Worm (Caenorhabditis elegans): Measurements from ENCODE around the gene txbp-3.
A peak's percentile ranks its signal among the peaks of the same experiment; 100 is the strongest.

The txbp-3 gene

DNA sequence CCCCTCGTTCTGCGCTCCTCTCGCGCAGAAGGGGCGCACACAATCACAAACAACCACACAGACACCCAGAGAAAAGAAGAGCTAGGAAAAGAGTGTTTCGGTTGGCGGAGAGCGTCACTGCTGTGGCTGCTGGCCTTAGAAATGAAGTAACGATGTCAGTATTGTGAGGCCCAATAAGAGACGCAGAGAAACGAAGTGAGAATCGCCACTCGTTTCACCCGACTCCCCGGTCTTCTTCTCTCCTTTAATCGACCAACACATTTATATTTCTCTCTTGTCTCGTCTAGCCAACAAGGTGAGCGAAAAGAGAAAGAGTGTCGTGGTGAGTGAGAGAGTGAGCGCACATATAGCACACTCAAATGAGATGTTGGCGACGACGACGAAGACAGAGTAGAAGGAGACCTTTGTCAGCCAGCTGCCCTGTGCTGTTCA is 33.3 kb downstream of the txbp-3 start (continued):
- TF ChIP-seq lsl-1 (GFP tag; optimal IDR thresholded peaks at IDR 0.05): no peak
- 0 out of 2 replicates have a peak, but pooled peaks have one; percentile 12 for TF ChIP-seq F33H1.4 (GFP tag; IDR thresholded peaks at IDR 0.05)
- TF ChIP-seq ztf-3 (GFP tag; optimal IDR thresholded peaks at IDR 0.05): no peak
- TF ChIP-seq xnd-1 (tag; optimal IDR thresholded peaks at IDR 0.05): no peak
- TF ChIP-seq aptf-3 (GFP tag; IDR thresholded peaks at IDR 0.05): no peak
- TF ChIP-seq K11D2.4 (GFP tag; IDR thresholded peaks at IDR 0.05): 0 out of 2 replicates have a peak, but pooled peaks have one; percentile 39
- TF ChIP-seq let-526 (GFP tag; IDR thresholded peaks at IDR 0.05): 0 out of 2 replicates have a peak, but pooled peaks have one; percentile 49
- TF ChIP-seq gei-17 (GFP tag; optimal IDR thresholded peaks at IDR 0.05): peak; percentile 58
- no peak for TF ChIP-seq lin-26 (GFP tag; IDR thresholded peaks at IDR 0.05)
- TF ChIP-seq lir-1 (GFP tag; conservative IDR thresholded peaks at IDR 0.05): peak; percentile 72
- TF ChIP-seq F52B5.7 (tag; optimal IDR thresholded peaks at IDR 0.05): no peak
- peak; percentile 92 for TF ChIP-seq K12H6.12 (tag; optimal IDR thresholded peaks at IDR 0.05)
- TF ChIP-seq B0336.3 (GFP tag; IDR thresholded peaks at IDR 0.05): peak; percentile 78
- peak; percentile 88 for TF ChIP-seq hmg-1.2 (GFP tag; IDR thresholded peaks at IDR 0.05)

DNA sequence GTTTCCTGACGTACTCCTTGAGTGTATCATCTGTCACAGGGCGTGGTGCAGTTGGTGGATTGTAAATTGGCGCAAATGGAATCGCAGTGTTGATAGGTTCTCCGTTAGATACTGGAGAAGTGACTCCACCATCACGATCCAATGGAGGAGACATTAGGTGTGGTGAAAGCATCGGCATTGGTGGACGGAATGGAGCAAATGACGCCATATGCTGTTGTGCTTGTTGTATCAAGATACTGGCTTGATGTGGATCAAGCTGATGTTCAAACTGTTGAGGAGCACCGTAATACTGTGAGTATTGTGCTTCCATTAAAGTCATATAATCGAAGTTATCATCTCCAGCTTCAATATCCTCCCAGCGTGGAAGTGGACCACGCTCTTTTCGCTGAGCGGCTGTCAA is 34.8 kb downstream of the txbp-3 start:
- TF ChIP-seq hsf-1 (GFP tag; IDR thresholded peaks at IDR 0.05) (no peak), Y53G8AR.9 (GFP tag; conservative IDR thresholded peaks at IDR 0.05) (no peak), madf-6 (GFP tag; IDR thresholded peaks at IDR 0.05) (no peak), nhr-27 (tag; optimal IDR thresholded peaks at IDR 0.05) (no peak), F33H1.4 (GFP tag; IDR thresholded peaks at IDR 0.05) (no peak), ztf-18 (tag; optimal IDR thresholded peaks at IDR 0.05) (no peak), dpff-1 (tag; optimal IDR thresholded peaks at IDR 0.05) (no peak), snpc-1.3 (tag; optimal IDR thresholded peaks at IDR 0.05; ENCODE audit: insufficient read depth) (no peak), ztf-3 (GFP tag; optimal IDR thresholded peaks at IDR 0.05) (no peak), gei-17 (GFP tag; optimal IDR thresholded peaks at IDR 0.05) (no peak), efl-1 (GFP tag; optimal IDR thresholded peaks at IDR 0.05) (no peak), T07F8.4 (tag; optimal IDR thresholded peaks at IDR 0.05) (no peak), F23B12.7 (tag; optimal IDR thresholded peaks at IDR 0.05; ENCODE audit: insufficient read depth) (no peak), F37B4.10 (GFP tag; IDR thresholded peaks at IDR 0.05) (no peak), repo-1 (tag; optimal IDR thresholded peaks at IDR 0.05) (no peak), dox-1 (GFP tag; IDR thresholded peaks at IDR 0.05) (no peak)

DNA sequence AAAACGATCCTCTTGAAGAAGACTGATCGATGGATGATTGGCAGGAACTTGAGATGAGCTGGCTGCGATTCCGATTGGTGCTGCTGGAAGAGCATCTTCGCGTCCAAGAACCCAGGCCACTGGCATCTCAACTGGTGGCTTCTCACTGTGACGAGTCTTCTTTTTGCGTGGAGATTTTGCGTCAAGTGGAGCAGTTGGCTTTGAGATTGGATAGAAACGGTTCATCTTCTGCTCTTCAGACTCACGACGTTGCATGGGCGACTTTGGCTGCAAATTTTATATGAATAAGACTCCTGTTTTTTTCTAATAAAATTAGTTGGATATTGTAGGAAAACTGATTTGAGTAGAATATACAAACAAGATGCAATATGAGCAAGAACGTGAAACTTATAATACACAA is 36.5 kb downstream of the txbp-3 start:
- TF ChIP-seq nfyb-1 (GFP tag; IDR thresholded peaks at IDR 0.05): no peak
- no peak for TF ChIP-seq T26A5.8 (tag; optimal IDR thresholded peaks at IDR 0.05)
- TF ChIP-seq F57A8.1 (GFP tag; optimal IDR thresholded peaks at IDR 0.05): no peak
- no peak for TF ChIP-seq ztf-3 (GFP tag; optimal IDR thresholded peaks at IDR 0.05)
- no peak for TF ChIP-seq ceh-27 (GFP tag; optimal IDR thresholded peaks at IDR 0.05)
- no peak for TF ChIP-seq mes-4 (tag; optimal IDR thresholded peaks at IDR 0.05)
- TF ChIP-seq T07F8.4 (tag; optimal IDR thresholded peaks at IDR 0.05): no peak
- no peak for TF ChIP-seq nhr-27 (tag; optimal IDR thresholded peaks at IDR 0.05)
- no peak for TF ChIP-seq lir-1 (GFP tag; conservative IDR thresholded peaks at IDR 0.05)
- TF ChIP-seq ccch-3 (GFP tag; optimal IDR thresholded peaks at IDR 0.05): no peak
- no peak for TF ChIP-seq lsy-27 (tag; optimal IDR thresholded peaks at IDR 0.05; ENCODE audit: borderline replicate concordance, insufficient read depth)
- TF ChIP-seq sea-2 (GFP tag; IDR thresholded peaks at IDR 0.05): no peak
- TF ChIP-seq ZK185.1 (tag; optimal IDR thresholded peaks at IDR 0.05; ENCODE audit: poor library complexity, severe bottlenecking): no peak
- TF ChIP-seq nfya-2 (GFP tag; IDR thresholded peaks at IDR 0.05): no peak
- TF ChIP-seq athp-1 (tag; optimal IDR thresholded peaks at IDR 0.05): no peak

All from whole organism, young adult.